Worm (Caenorhabditis elegans): ENCODE measurements around the gene ugt-65.
A peak's percentile ranks its signal among the peaks of the same experiment; 100 is the strongest.

Gene ugt-65

DNA sequence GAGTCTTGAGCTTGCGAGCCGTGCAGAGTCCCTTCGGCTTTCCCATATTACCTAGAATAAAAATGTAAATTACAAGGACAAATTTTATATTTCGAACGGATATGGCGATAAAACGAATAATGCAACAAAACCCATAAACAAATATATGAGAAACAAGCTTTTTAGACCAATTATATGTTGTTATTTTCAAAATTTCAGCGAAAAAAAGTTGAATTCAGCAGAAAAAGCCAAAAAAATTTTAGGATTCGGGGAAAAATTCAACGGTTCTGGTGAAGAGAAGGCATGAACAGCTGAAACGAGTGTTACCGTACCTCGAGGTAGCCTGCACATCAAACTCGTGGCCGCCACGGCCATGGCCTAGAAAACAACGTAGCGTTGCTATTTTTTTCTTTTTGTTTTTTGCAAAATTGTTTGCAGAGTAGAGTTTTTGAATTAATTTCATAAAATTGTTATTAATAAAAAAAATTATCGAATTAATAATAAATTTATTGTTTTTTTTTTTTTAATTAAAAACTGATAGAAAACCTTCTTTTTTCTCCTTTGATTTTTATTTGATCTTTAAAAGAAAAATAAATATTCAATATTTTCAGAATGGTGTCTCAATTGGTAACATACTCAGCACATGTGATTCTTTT is 29.4 kb upstream of the ugt-65 start, which contains the start of the genes rps-23 and dpm-3 (continued):
- TF ChIP-seq pag-3 (tag; optimal IDR thresholded peaks at IDR 0.05; ENCODE audit: borderline replicate concordance, insufficient read depth) (peak; percentile 8), unc-98 (GFP tag; IDR thresholded peaks at IDR 0.05) (peak; percentile 90), tlp-1 (tag; optimal IDR thresholded peaks at IDR 0.05) (no peak), unc-30 (tag; optimal IDR thresholded peaks at IDR 0.05) (no peak), ceh-63 (GFP tag; optimal IDR thresholded peaks at IDR 0.05) (no peak), aly-2 (tag; optimal IDR thresholded peaks at IDR 0.05) (peak; percentile 81), nhr-71 (tag; optimal IDR thresholded peaks at IDR 0.05) (peak; percentile 97), Y116A8C.19 (tag; optimal IDR thresholded peaks at IDR 0.05; ENCODE audit: borderline replicate concordance) (peak; percentile 53), jun-1 (tag; optimal IDR thresholded peaks at IDR 0.05) (peak; percentile 86), nhr-84 (tag; optimal IDR thresholded peaks at IDR 0.05) (no peak), mep-1 (tag; optimal IDR thresholded peaks at IDR 0.05) (peak; percentile 98), irx-1 (tag; optimal IDR thresholded peaks at IDR 0.05) (peak; percentile 89), sup-37 (GFP tag; optimal IDR thresholded peaks at IDR 0.05) (peak; percentile 74), efl-3 (GFP tag; optimal IDR thresholded peaks at IDR 0.05) (peak; percentile 10), fkh-10 (GFP tag; optimal IDR thresholded peaks at IDR 0.05) (peak; percentile 81), mab-9 (GFP tag; IDR thresholded peaks at IDR 0.05) (peak; percentile 93), elt-3 (tag; optimal IDR thresholded peaks at IDR 0.05) (peak in 5 of 6 experiments; percentile 27 to 86 (median 72)), pqm-1 (tag; optimal IDR thresholded peaks at IDR 0.05) (no peak), snpc-4 (tag; optimal IDR thresholded peaks at IDR 0.05) (peak; percentile 75), alr-1 (tag; optimal IDR thresholded peaks at IDR 0.05; ENCODE audit: borderline replicate concordance) (no peak), elt-2 (tag; optimal IDR thresholded peaks at IDR 0.05) (peak; percentile 79), nhr-47 (tag; optimal IDR thresholded peaks at IDR 0.05) (peak; percentile 96), lin-15B (tag; optimal IDR thresholded peaks at IDR 0.05) (peak; percentile 94), swsn-7 (tag; optimal IDR thresholded peaks at IDR 0.05) (peak; percentile 93), unc-62 (GFP tag; optimal IDR thresholded peaks at IDR 0.05) (no peak), lsy-2 (tag; optimal IDR thresholded peaks at IDR 0.05) (peak; percentile 100), ceh-82 (tag; optimal IDR thresholded peaks at IDR 0.05) (peak; percentile 91 to 98 (median 93)), hlh-17 (GFP tag; optimal IDR thresholded peaks at IDR 0.05; ENCODE audit: borderline replicate concordance) (no peak), nhr-237 (tag; optimal IDR thresholded peaks at IDR 0.05) (peak; percentile 62), xbp-1 (tag; optimal IDR thresholded peaks at IDR 0.05) (peak; percentile 94), zag-1 (tag; optimal IDR thresholded peaks at IDR 0.05) (peak; percentile 65), rnt-1 (tag; optimal IDR thresholded peaks at IDR 0.05) (peak; percentile 99), mef-2 (tag; optimal IDR thresholded peaks at IDR 0.05) (no peak)

DNA sequence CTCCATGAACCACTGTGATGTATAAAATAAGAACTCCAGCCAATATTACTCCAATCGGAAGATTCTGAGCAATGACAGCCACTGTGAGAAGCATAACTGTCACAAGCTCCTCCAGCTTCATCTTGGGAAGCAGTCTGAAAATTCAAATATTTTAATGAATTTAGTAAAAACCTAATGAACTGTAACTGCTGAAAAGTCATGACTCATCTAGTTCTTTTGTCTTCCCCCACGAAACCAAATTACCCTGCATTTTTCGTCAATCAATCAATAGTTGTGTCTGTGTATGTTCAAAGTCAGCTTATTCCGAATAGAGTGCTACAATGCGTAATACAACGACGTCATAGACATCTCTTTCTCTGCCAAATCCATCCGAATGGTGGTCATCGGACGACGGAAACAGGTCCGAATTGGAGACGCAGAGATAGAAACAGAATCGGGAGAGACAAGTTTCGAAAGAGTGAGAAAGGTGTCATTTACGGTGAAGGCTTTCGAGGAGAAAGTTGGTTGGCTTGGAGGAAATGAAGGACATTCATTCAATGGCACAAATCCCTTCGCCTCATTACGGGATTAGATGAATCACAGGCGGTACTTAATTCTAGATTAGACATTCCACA is 23.7 kb upstream of the ugt-65 start:
- TF ChIP-seq snu-23 (GFP tag; optimal IDR thresholded peaks at IDR 0.05) (peak; percentile 18), Y116A8C.19 (tag; optimal IDR thresholded peaks at IDR 0.05; ENCODE audit: borderline replicate concordance) (no peak), ceh-82 (tag; optimal IDR thresholded peaks at IDR 0.05) (no peak), unc-130 (tag; optimal IDR thresholded peaks at IDR 0.05) (no peak), ceh-90 (tag; optimal IDR thresholded peaks at IDR 0.05) (no peak), lin-15B (tag; optimal IDR thresholded peaks at IDR 0.05) (no peak), sup-37 (GFP tag; optimal IDR thresholded peaks at IDR 0.05) (no peak), xbp-1 (tag; optimal IDR thresholded peaks at IDR 0.05) (no peak), lin-13 (GFP tag; optimal IDR thresholded peaks at IDR 0.05) (no peak), mef-2 (tag; optimal IDR thresholded peaks at IDR 0.05) (no peak), unc-86 (tag; optimal IDR thresholded peaks at IDR 0.05) (no peak), dpl-1 (GFP tag; optimal IDR thresholded peaks at IDR 0.05) (peak in 2 of 3 experiments; percentile 0 to 33), fkh-10 (GFP tag; optimal IDR thresholded peaks at IDR 0.05) (no peak), nhr-76 (tag; optimal IDR thresholded peaks at IDR 0.05) (no peak), lin-35 (GFP tag; optimal IDR thresholded peaks at IDR 0.05) (peak in 1 of 2 experiments; percentile 50), hpl-2 (GFP tag; optimal IDR thresholded peaks at IDR 0.05) (no peak), C04F5.9 (tag; optimal IDR thresholded peaks at IDR 0.05) (no peak), skn-1 (tag; optimal IDR thresholded peaks at IDR 0.05) (no peak), nhr-20 (tag; optimal IDR thresholded peaks at IDR 0.05) (peak; percentile 15), aly-2 (tag; optimal IDR thresholded peaks at IDR 0.05) (no peak), fkh-4 (tag; optimal IDR thresholded peaks at IDR 0.05; ENCODE audit: borderline replicate concordance) (no peak), grh-1 (GFP tag; IDR thresholded peaks at IDR 0.05) (peak; percentile 67), nhr-28 (tag; optimal IDR thresholded peaks at IDR 0.05) (no peak), swsn-7 (tag; optimal IDR thresholded peaks at IDR 0.05) (no peak), aha-1 (tag; optimal IDR thresholded peaks at IDR 0.05) (no peak), fos-1 (tag; optimal IDR thresholded peaks at IDR 0.05) (no peak)

Measured in whole organism, L1 larva.